Fruit fly (Drosophila melanogaster) whole organism, larva: ENCODE measurements around the gene CG18823.

Source experiments
- noc ChIP-seq: fragments of 200-800 bp; sonication (Bioruptor generic); optimal IDR thresholded peaks from 3 replicates; lab custom pipeline; 2019; ENCODE audit warnings: missing biosample characterization, mild to moderate bottlenecking, missing genetic modification characterization, moderate library complexity

Gene CG18823

DNA sequence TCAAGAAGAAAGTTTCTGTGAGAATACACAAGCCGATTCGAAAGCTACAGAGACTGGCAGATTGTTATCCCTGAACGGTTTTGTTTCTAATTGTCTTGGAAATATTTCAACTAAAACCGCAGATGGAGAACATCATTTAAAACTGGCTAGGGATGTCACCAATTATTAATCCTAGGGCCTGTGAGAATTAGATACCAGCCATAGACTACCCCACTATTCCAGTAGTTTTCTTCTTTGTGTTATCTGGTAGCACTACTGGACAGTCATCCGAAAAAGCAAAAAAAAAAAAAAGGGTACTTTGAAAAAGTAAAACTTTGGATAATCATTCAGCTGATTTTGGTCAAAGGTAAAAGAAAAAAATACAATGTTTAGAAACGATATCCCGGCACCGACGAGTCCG is at the start of gene CG18823:
Gene CG18823, plus strand, starts transcription at position 301 of the 400 bp plus-strand sequence.
- TF ChIP-seq noc (tag; lab: Kevin White, UChicago), result no peak

DNA sequence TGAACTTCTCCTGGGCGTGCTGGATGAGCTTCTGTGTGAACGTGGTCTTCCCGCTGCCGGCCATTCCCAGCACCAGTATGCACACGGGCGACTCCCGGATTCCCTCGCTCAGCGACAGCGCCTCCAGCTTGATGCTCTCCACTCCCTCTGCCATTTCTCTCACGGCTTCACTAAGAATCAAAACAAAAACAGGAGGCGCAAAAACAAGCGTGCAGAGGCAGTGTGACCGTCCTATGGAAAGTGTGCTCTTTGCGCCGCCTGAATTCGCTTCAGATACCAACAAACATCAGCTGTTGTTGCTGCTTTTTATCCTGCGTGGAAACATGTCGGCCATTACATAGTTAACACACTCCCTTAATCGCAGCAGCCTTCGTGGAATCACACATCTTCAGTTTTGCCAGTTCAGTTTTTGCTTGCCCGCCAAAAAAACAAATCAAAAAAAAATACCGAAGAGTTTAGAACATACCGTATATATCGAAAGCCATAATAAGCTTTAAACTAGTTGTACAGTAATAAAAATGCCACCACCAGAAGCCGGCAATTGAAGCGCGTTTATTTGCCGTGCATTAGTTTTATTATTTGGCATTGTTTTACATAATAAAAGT is 49.6 kb upstream of the CG18823 start, which contains the start of the genes CG3704 and mus81:
Gene CG3704, minus strand, starts transcription at position 226 of the 605 bp plus-strand sequence.
Gene mus81, plus strand, starts transcription at position 496 of the 605 bp plus-strand sequence.
- peak; percentile 36 for TF ChIP-seq noc (tag; lab: Kevin White, UChicago)

DNA sequence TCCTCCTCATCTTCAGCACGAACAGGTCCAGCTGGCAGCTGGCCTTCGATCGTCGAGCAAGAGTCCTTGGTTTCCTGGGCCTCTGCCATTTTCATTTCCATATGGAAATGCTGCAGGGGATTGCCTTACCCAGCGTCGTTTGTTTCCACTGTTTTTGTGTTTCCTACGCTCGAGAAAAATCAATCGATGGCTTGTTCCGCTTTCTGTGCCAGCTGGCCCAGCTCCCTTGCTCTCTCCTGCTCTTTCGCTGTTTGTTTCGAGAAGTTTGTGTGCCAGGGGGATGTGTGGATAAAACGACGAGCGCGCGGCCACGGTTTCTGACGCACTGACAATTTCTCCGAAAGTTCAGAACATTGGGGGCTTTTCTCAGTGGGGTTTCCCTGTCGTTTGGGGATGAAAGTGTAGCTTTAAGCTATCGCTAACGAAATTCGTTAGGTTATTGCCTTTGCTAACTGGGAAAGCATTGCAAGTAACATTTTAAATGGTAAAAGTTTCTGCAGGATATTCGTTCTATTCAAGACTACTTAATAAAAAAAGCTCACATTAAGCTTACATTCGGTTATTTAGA is 44.8 kb upstream of the CG18823 start, which contains the start of gene CG3703:
Gene CG3703, minus strand, starts transcription at position 328 of the 568 bp plus-strand sequence.
- TF ChIP-seq noc (tag; lab: Kevin White, UChicago), result no peak

DNA sequence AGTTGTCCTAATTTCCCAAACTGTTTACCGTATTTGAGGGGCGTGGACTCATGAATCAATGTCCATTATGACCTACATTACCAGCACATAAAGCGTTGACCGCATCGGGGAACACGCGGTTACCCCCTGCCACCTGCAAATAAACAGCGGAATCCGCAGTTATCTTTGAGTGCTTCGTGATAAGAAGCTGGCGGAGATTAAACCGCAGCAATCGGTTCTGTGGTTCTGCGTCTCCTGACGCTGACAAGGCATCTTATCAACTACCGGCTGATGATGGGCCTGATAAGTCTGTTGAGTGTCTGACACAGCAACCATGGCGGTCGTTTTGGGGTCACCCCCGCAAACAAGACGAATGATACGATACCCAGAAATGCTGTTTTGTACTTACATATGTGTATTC is 44.2 kb upstream of the CG18823 start:
- TF ChIP-seq noc (tag; lab: Kevin White, UChicago), result peak; percentile 64

DNA sequence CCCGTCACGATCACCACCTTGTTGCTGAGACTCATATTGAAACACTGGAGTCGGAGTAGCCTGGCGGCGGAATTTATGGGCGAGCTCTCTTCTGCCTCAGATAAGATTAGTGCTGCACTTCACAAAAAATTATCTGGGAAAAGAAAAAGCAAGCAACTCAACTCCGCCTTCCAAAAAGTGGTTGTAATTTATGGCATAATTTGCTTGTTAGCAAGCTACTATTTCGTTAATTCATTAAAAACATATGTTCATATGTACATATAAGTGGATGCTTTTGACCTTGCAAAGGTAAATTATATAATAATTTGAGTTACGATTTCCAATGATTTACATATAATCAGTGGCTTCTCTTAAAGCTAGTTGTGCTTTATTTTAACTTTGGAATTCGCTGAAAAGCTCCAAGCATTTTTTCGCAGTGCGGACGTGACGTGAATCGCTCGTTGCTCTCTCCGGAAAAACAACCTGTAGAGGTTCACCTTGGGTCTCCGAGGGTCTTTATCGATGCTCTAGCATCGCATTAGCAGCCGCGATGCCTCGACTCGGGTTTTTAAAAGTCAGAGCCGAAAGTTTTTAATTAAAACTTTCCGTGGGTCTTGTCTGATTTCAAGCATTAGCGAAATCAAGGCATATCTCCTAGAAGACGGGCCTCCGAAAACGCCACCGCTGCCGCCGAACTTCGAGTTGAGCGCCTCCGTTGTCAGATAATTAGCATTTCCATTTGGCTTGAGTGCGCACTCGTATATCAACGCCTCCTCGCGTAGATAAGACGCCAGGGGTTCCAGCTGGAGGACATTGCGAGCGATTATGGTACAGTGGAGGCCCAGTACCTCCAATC is 42.7 kb upstream of the CG18823 start, which contains the start of gene CG3699:
Gene CG3699, minus strand, starts transcription at position 51 of the 835 bp plus-strand sequence.
- peak; percentile 78 for TF ChIP-seq noc (tag; lab: Kevin White, UChicago)

DNA sequence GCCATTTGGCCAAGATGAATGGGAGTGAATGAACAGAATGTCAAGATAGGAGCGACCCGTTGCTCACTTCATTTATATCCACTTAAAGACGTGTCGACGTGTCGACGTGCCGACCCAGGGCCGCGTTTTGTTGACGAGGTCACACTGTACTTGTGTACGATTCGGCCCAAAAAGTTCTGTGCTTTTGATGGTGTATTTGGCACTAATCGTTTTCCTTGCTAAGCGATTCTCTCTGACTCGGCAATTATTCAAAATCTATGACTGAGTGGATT is 42.1 kb upstream of the CG18823 start:
- TF ChIP-seq noc (tag; lab: Kevin White, UChicago), result peak; percentile 27

DNA sequence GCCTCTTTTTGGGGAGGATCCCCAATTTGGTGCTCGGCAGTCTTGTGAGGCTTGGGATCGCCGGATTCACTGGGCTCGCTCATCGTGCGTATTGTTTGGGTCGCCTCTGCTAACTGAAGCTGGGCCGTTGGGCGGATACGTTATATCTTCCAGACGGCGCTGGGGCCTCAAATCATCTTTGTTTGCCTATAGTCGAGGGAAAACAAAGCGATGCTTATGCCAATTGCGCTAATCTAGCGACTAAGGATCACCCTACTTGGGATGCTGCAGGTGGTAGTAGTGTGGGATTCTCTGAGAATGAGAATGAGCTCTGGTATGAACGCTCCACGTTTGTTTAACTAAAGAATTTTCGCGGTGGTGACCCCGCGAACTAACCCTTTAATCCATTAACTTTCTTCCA is 38.5 kb upstream of the CG18823 start, which contains the start of gene CG3690:
Gene CG3690, minus strand, starts transcription at position 101 of the 400 bp plus-strand sequence.
- TF ChIP-seq noc (tag; lab: Kevin White, UChicago), result no peak

DNA sequence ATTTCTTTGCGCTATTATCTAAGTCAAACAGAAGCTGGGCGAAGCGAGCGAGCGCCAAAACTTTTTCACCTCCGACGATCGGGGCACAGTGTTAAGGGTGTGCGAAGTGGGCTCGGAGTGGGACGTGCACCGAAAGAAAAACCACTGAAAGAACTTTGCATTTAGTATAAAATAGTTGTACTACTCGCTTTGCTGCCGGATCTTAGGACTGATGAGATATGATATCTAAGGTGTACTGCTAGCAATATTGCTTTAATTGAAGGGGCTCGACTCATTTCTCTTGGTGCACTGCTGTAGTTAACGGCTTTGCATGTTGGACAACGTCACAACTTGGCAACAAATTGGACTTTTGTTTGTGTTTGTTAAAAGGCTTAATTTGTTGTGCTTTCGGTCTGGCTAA is 36.5 kb upstream of the CG18823 start:
- no peak for TF ChIP-seq noc (tag; lab: Kevin White, UChicago)

DNA sequence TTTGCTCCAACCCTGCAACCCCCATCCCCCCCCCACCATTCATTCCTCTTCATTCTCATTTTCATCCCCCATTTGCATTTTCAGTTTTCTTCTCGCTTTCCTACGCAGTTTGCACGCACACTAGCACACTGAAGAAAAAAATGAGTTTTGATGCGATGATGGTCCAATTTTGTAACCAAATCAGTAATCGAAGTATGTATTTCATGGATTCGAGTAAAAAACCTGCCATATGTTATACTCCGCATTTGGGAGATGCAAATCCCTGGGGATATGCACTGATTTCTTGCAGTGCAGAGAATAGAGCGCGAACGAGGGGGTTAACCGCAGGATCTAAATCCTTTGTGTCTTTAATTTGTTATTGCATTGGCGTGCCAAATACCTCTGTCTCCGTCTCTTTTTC is 34.4 kb upstream of the CG18823 start:
- no peak for TF ChIP-seq noc (tag; lab: Kevin White, UChicago)

DNA sequence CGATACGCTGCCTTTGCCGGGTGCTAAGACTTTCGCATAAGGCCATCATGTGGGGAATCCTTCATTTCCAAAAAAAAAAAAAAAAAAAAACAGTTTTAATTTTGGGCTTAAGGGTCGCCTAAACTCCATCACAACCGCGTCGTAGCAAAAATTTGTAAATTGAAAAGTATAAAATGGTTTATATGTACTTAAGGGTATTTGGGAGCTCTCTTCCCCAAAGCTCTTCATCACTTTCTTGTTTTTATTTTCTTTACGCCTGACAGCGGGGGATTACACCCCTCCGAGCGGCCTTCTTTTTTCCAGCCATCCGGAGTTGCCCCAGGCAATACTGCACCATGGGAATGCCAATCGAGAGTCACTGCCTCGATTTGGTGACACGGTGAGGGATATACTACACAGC is 26.3 kb upstream of the CG18823 start:
- no peak for TF ChIP-seq noc (tag; lab: Kevin White, UChicago)

DNA sequence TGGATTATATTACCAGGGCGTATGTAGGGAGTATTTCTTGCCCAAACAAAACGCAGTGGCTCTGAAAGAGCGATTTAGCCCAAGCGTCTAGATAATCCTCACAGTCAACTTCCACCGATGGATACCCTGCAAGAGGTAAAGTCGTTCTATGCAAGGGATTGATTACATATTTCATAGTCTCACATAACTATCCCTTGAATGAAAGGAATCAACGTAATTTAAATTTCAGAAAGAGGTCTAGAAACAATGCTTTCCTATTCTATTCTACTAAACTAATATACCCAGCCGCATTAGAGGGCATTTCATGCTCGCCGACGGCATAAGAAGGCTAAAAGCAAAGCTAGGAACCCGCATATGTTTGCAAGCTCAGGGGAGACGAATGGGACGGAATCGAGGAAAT is 23.5 kb upstream of the CG18823 start:
- no peak for TF ChIP-seq noc (tag; lab: Kevin White, UChicago)

DNA sequence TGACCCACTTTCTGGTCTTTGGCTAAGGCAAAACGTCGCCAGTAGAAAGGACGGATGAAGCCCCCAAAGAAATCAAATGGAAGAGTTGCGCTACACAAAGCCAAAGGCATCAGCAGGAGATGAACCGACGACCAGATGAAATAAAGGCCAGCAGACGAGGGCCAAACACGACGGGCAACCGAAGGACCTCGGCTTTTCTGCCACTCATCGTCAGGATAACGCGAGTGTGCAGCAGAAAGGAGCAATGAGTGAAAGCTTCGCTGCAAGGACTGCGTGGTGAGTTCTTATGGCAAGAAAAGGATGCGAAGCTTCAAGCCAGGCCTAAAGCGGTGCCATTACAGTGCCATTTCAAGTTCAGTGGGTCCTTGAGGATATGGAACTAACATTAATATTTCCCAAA is 4.4 kb upstream of the CG18823 start:
- TF ChIP-seq noc (tag; lab: Kevin White, UChicago), result no peak

DNA sequence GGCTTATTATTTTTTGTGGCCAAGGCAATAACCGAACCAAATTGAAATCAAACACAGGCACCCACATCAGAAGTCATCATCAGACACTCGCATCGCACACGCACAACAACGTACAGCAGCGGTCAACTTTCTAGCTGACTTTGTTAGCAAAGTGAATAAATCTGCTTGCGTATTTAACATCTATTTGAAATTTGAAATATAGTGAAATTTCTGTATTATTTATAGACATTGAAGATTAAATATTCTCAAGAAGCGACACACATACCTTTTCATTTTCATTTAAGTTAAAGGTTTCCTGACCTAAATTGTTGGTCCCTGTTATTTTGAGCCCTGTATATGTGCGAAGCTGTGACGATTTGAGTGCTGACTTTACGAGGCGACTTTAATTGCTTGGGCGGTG is 8.6 kb downstream of the CG18823 start:
- no peak for TF ChIP-seq noc (tag; lab: Kevin White, UChicago)

DNA sequence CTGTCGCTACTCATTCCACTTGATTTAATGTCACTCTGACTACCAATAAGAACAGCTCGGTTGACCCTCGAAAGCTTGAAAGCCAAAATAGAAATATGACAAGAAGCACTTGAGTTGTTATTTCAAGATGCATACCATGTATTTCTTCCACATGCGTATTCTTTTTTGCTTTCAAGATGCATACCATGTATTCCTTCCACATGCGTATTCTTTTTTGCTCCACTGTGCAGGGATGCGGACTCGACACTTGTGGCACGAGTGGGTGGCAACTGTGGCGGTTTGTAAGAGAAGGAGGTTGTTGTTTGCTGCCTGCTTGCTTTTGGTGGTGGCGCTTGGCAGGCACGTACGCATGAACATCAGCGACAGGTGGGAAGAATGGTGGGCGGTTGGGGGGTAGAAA is 15.9 kb downstream of the CG18823 start:
- no peak for TF ChIP-seq noc (tag; lab: Kevin White, UChicago)

DNA sequence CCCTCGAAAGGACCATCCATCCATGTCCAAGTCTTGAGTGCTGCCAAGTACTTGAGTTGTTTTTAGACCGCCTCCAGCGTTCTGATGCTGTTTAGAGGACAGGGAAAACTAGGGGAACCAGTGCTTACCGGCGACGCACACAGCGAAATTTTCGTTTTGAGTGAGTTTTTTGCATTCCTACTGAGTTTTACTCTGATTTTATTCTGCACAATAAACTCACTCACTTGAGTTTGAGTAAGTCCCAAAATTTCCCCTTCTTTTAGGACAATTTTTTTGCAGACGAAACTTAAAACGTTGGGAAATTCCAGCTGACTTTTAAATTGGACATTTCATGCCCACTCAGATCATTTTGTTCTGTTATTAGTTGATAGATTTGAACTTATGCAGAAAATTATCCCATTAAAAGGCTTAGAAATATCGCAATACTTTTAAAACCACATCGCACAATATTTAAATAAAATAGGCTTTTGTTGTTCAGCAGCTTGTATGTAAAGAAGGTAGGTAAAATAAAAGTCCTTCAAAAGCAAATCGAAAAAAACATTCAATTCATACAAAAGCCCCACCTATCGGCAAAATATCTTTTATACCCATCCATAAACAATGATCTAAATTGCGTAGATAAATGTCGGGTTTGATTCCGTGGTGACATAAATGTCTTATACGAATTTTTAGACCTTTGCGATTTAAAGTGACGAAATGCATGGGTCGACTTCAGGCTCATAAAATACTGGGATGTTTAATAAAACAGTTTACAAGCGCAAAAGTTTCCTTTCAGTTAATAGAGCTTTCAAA is 19.3 kb downstream of the CG18823 start:
- TF ChIP-seq noc (tag; lab: Kevin White, UChicago), result no peak
